Worm (Caenorhabditis elegans) whole organism, L3 larva: ENCODE results near the gene aps-2.

Source experiments
- R02D3.7 ChIP-seq: fragments of 150-350 bp; optimal IDR thresholded peaks from 2 replicates; lab custom pipeline; 2014; ENCODE audit warnings: missing biosample characterization, missing genetic modification characterization
- ZK546.5 ChIP-seq: sonication (generic microtip); optimal IDR thresholded peaks from 2 replicates; lab custom pipeline; 2017; ENCODE audit warnings: missing biosample characterization, missing genetic modification characterization
- aly-2 ChIP-seq: fragments of 150-350 bp; optimal IDR thresholded peaks from 2 replicates; lab custom pipeline; 2014; ENCODE audit warnings: missing biosample characterization, missing genetic modification characterization
- ama-1 ChIP-seq: fragments of 150-350 bp; optimal IDR thresholded peaks from 2 replicates; lab custom pipeline; 2018
- ceh-28 ChIP-seq: fragments of 150-350 bp; optimal IDR thresholded peaks from 2 replicates; lab custom pipeline; 2014; ENCODE audit warnings: missing biosample characterization, missing genetic modification reagents, missing genetic modification characterization
- ceh-9 ChIP-seq: sonication (generic microtip); optimal IDR thresholded peaks from 2 replicates; lab custom pipeline; 2018; ENCODE audit warnings: missing biosample characterization, missing genetic modification characterization
- daf-12 ChIP-seq: fragments of 150-350 bp; optimal IDR thresholded peaks from 2 replicates; lab custom pipeline; 2014; ENCODE audit warnings: missing biosample characterization, missing genetic modification reagents, missing genetic modification characterization
- egl-27 ChIP-seq: sonication (generic microtip); optimal IDR thresholded peaks from 4 replicates; lab custom pipeline; 2017; ENCODE audit warnings: missing biosample characterization, missing genetic modification reagents, missing genetic modification characterization
- egl-5 ChIP-seq: fragments of 150-350 bp; optimal IDR thresholded peaks from 2 replicates; lab custom pipeline; 2017; ENCODE audit warnings: missing biosample characterization, missing genetic modification reagents, missing genetic modification characterization, inconsistent platforms
- elt-1 ChIP-seq: fragments of 150-350 bp; optimal IDR thresholded peaks from 2 replicates; lab custom pipeline; 2014; ENCODE audit warnings: missing biosample characterization, missing genetic modification characterization
- elt-2 ChIP-seq: sonication (generic microtip); optimal IDR thresholded peaks from 2 replicates; lab custom pipeline; 2016; ENCODE audit warnings: missing genetic modification reagents, mild to moderate bottlenecking, missing genetic modification characterization, missing compliant biosample characterization
- elt-3 ChIP-seq, 3 experiments: fragments of 150-350 bp in 1 of 3; sonication (generic microtip) in 2 of 3; optimal IDR thresholded peaks; 2 replicates in 2 of 3; 4 replicates in 1 of 3; lab custom pipeline; 2014 to 2017; ENCODE audit warnings: missing biosample characterization in 3 of 3, missing genetic modification characterization in 3 of 3
- fkh-10 ChIP-seq: sonication (generic microtip); optimal IDR thresholded peaks from 2 replicates; lab custom pipeline; 2017; ENCODE audit warnings: missing biosample characterization, missing genetic modification reagents, missing genetic modification characterization
- fkh-2 ChIP-seq: fragments of 150-350 bp; optimal IDR thresholded peaks from 2 replicates; lab custom pipeline; 2014; ENCODE audit warnings: missing biosample characterization, missing genetic modification reagents, missing genetic modification characterization
- hmg-11 ChIP-seq: sonication (generic microtip); optimal IDR thresholded peaks from 2 replicates; lab custom pipeline; 2016; ENCODE audit warnings: missing genetic modification characterization, missing compliant biosample characterization
- jun-1 ChIP-seq: fragments of 150-350 bp; optimal IDR thresholded peaks from 2 replicates; lab custom pipeline; 2014; ENCODE audit warnings: missing biosample characterization, missing genetic modification reagents, missing genetic modification characterization
- lin-39 ChIP-seq: fragments of 150-350 bp; optimal IDR thresholded peaks from 2 replicates; lab custom pipeline; 2018; ENCODE audit warnings: missing biosample characterization, missing genetic modification reagents, missing genetic modification characterization
- lsy-12 ChIP-seq: sonication (generic microtip); optimal IDR thresholded peaks from 2 replicates; lab custom pipeline; 2016; ENCODE audit warnings: mild to moderate bottlenecking, missing genetic modification characterization, missing compliant biosample characterization
- mdl-1 ChIP-seq: fragments of 150-350 bp; optimal IDR thresholded peaks from 2 replicates; lab custom pipeline; 2014; ENCODE audit warnings: missing biosample characterization, missing genetic modification characterization
- mml-1 ChIP-seq: fragments of 150-350 bp; sonication (generic microtip); optimal IDR thresholded peaks from 3 replicates; lab custom pipeline; 2014; ENCODE audit warnings: missing biosample characterization, missing genetic modification characterization
- nfya-1 ChIP-seq: sonication (generic microtip); optimal IDR thresholded peaks from 2 replicates; lab custom pipeline; 2017; ENCODE audit warnings: missing genetic modification characterization, mild to moderate bottlenecking, missing compliant biosample characterization, antibody characterized with exemption, moderate library complexity; ENCODE audit not compliant: insufficient read depth
- nhr-11 ChIP-seq: fragments of 150-350 bp; optimal IDR thresholded peaks from 2 replicates; lab custom pipeline; 2014; ENCODE audit warnings: missing biosample characterization, missing genetic modification characterization
- nhr-12 ChIP-seq: fragments of 150-350 bp; optimal IDR thresholded peaks from 2 replicates; lab custom pipeline; 2014; ENCODE audit warnings: missing biosample characterization, missing genetic modification characterization
- nhr-23 ChIP-seq: fragments of 150-350 bp; optimal IDR thresholded peaks from 2 replicates; lab custom pipeline; 2014; ENCODE audit warnings: missing biosample characterization, missing genetic modification reagents, missing genetic modification characterization
- nhr-25 ChIP-seq: sonication (generic microtip); optimal IDR thresholded peaks from 2 replicates; lab custom pipeline; 2017; ENCODE audit warnings: missing biosample characterization, missing genetic modification characterization
- nhr-28 ChIP-seq: fragments of 150-350 bp; optimal IDR thresholded peaks from 2 replicates; lab custom pipeline; 2014; ENCODE audit warnings: missing biosample characterization, missing genetic modification characterization
- nhr-77 ChIP-seq: fragments of 150-350 bp; optimal IDR thresholded peaks from 2 replicates; lab custom pipeline; 2014; ENCODE audit warnings: missing biosample characterization, missing genetic modification characterization
- pha-4 ChIP-seq: fragments of 150-350 bp; optimal IDR thresholded peaks from 2 replicates; lab custom pipeline; 2014; ENCODE audit warnings: missing biosample characterization, missing genetic modification reagents, missing genetic modification characterization
- pqm-1 ChIP-seq: fragments of 150-350 bp; optimal IDR thresholded peaks from 2 replicates; lab custom pipeline; 2017; ENCODE audit warnings: missing biosample characterization, missing genetic modification characterization, inconsistent platforms
- skn-1 ChIP-seq: fragments of 150-350 bp; optimal IDR thresholded peaks from 2 replicates; lab custom pipeline; 2014; ENCODE audit warnings: missing biosample characterization, missing genetic modification characterization
- snpc-4 ChIP-seq: fragments of 150-350 bp; optimal IDR thresholded peaks from 2 replicates; lab custom pipeline; 2014; ENCODE audit warnings: missing biosample characterization, missing genetic modification characterization
- tbx-2 ChIP-seq: sonication (generic microtip); optimal IDR thresholded peaks from 2 replicates; lab custom pipeline; 2016; ENCODE audit warnings: mild to moderate bottlenecking, missing genetic modification characterization, missing compliant biosample characterization
- unc-39 ChIP-seq: sonication (generic microtip); optimal IDR thresholded peaks from 4 replicates; lab custom pipeline; 2017; ENCODE audit warnings: missing biosample characterization, missing genetic modification characterization
- ztf-11 ChIP-seq: fragments of 150-350 bp; optimal IDR thresholded peaks from 2 replicates; lab custom pipeline; 2014; ENCODE audit warnings: missing biosample characterization, missing genetic modification characterization

The aps-2 gene

ce11 chrX:4408466-4408865, 49.6 kb upstream of the aps-2 start:
- TF ChIP-seq fkh-2 (tag; lab: Kevin White, UChicago) (no peak), lin-39 (tag; lab: Kevin White, UChicago) (peak; percentile 38), nfya-1 (tag; lab: Kevin White, UChicago) (peak; percentile 17)

ce11 chrX:4409591-4410279, 48.3 kb upstream of the aps-2 start:
- TF ChIP-seq ceh-28 (no peak), mdl-1 (tag; lab: Kevin White, UChicago) (no peak), egl-27 (tag; lab: Kevin White, UChicago) (no peak), hmg-11 (tag; lab: Kevin White, UChicago) (no peak), aly-2 (no peak), unc-39 (tag; lab: Kevin White, UChicago) (no peak), R02D3.7 (tag; lab: Kevin White, UChicago) (no peak), ceh-9 (no peak), tbx-2 (tag; lab: Kevin White, UChicago) (no peak), mml-1 (tag; lab: Kevin White, UChicago) (no peak), elt-1 (tag; lab: Kevin White, UChicago) (no peak)

ce11 chrX:4410280-4410911, 47.7 kb upstream of the aps-2 start:
- TF ChIP-seq nhr-23 (no peak), elt-1 (tag; lab: Kevin White, UChicago) (no peak), ZK546.5 (no peak), pqm-1 (tag; lab: Kevin White, UChicago) (no peak), daf-12 (tag; lab: Kevin White, UChicago) (no peak), nhr-28 (tag; lab: Kevin White, UChicago) (no peak), pha-4 (tag; lab: Kevin White, UChicago) (no peak), nhr-11 (tag; lab: Kevin White, UChicago) (no peak), egl-5 (tag; lab: Kevin White, UChicago) (no peak), lsy-12 (no peak), nhr-12 (tag; lab: Kevin White, UChicago) (no peak), mml-1 (tag; lab: Kevin White, UChicago) (no peak), mdl-1 (tag; lab: Kevin White, UChicago) (no peak), nfya-1 (tag; lab: Kevin White, UChicago) (no peak), elt-2 (no peak)

- TF ChIP-seq skn-1 (no peak), elt-2 (no peak), nhr-12 (tag; lab: Kevin White, UChicago) (no peak), snpc-4 (tag; lab: Kevin White, UChicago) (no peak), nhr-77 (tag; lab: Kevin White, UChicago) (no peak), fkh-10 (GFP tag; lab: Kevin White, UChicago) (no peak), ama-1 (lab: Kevin White, UChicago) (no peak), pha-4 (tag; lab: Kevin White, UChicago) (no peak), lin-39 (tag; lab: Kevin White, UChicago) (no peak), tbx-2 (tag; lab: Kevin White, UChicago) (no peak), unc-39 (tag; lab: Kevin White, UChicago) (no peak), daf-12 (tag; lab: Kevin White, UChicago) (no peak), nhr-23 (no peak), nfya-1 (tag; lab: Kevin White, UChicago) (no peak), ztf-11 (tag; lab: Kevin White, UChicago) (no peak), elt-1 (tag; lab: Kevin White, UChicago) (no peak), nhr-28 (tag; lab: Kevin White, UChicago) (no peak), nhr-25 (no peak), jun-1 (tag; lab: Kevin White, UChicago) (no peak)
- TF ChIP-seq, all 47 proteins: peak for 0
Observed at ce11 chrX:4413206-4413605, 44.9 kb upstream of the aps-2 start.

- peak; percentile 50 for TF ChIP-seq fkh-10 (GFP tag; lab: Kevin White, UChicago)
- no peak for TF ChIP-seq elt-3 (tag; optimal IDR thresholded peaks at IDR 0.05; lab: Kevin White, UChicago)
- TF ChIP-seq, all 47 proteins: peak for 1
Observed at ce11 chrX:4415289-4415688, 42.8 kb upstream of the aps-2 start.
